Worm (Caenorhabditis elegans): ENCODE measurements around the gene C08A9.10.

DNA sequence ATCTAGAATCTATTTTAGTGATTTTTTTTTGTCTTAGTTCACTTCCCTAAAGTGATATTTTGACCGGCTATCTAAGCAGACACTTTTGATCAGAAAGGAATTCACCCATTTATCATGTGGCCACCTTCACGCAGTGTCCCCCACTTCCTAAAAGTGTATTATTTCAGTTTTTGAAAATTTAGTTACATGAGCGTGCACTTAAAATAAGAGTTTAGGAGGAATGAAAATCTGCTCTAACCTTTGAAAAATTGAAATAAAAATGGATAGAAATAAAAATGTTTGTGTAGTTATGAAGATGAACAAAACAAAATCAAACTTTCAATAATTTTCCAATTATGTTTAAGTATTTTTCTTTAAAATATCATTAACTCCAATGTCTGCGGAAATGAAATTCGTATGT lies 21.2 kb upstream of the C08A9.10 start:
- TF ChIP-seq hlh-11 (tag; optimal IDR thresholded peaks at IDR 0.05) (no peak), lin-15B (tag; optimal IDR thresholded peaks at IDR 0.05) (no peak), nhr-6 (tag; optimal IDR thresholded peaks at IDR 0.05) (no peak), unc-39 (tag; optimal IDR thresholded peaks at IDR 0.05) (no peak), aha-1 (tag) (no peak), ZK337.2 (GFP tag; IDR thresholded peaks at IDR 0.05) (no peak), nhr-42 (GFP tag; IDR thresholded peaks at IDR 0.05) (no peak), unc-62 (GFP tag; optimal IDR thresholded peaks at IDR 0.05 in 1 of 2) (peak in 1 of 2 experiments; percentile 30), unc-62 (tag; optimal IDR thresholded peaks at IDR 0.05) (no peak), ZK546.5 (tag; optimal IDR thresholded peaks at IDR 0.05) (no peak)

All from whole organism, L4 larva.